Fruit fly (Drosophila melanogaster): ENCODE measurements around the gene CG33912.

Gene CG33912

dm6 chr3L:20784812-20785671 lies 29.6 kb upstream of the CG33912 start (continued):
- TF ChIP-seq pzg (GFP tag; optimal IDR thresholded peaks at IDR 0.05) (peak; percentile 12), BEAF-32 (GFP tag; optimal IDR thresholded peaks at IDR 0.05) (peak; percentile 44), bigmax (GFP tag; optimal IDR thresholded peaks at IDR 0.05) (peak; percentile 37), CG14667 (GFP tag; IDR thresholded peaks at IDR 0.05) (no peak), Scr (GFP tag; IDR thresholded peaks at IDR 0.05; ENCODE audit: partially characterized antibody) (peak; percentile 9; the same call in 1 of the 2 replicates), CkIIα-i1 (GFP tag; IDR thresholded peaks at IDR 0.05) (no peak), bbx (GFP tag; IDR thresholded peaks at IDR 0.05; ENCODE audit: partially characterized antibody) (peak; percentile 64), D19B (GFP tag; optimal IDR thresholded peaks at IDR 0.05) (peak; percentile 30), CG6689 (GFP tag; IDR thresholded peaks at IDR 0.05) (no peak), eyg (GFP tag; optimal IDR thresholded peaks at IDR 0.05) (no peak), Optix (GFP tag; IDR thresholded peaks at IDR 0.05) (no peak), prd (optimal IDR thresholded peaks at IDR 0.05) (no peak), prd (GFP tag; IDR thresholded peaks at IDR 0.05) (peak; percentile 47; the same call in 2 of the 3 replicates), CG15073 (GFP tag; optimal IDR thresholded peaks at IDR 0.05) (no peak), tio (GFP tag; optimal IDR thresholded peaks at IDR 0.05) (no peak), CG3065 (GFP tag; optimal IDR thresholded peaks at IDR 0.05) (no peak), Xrp1 (GFP tag; IDR thresholded peaks at IDR 0.05) (no peak; the same call in 1 of the 2 replicates), Lpt (GFP tag; optimal IDR thresholded peaks at IDR 0.05) (no peak), dan (GFP tag; IDR thresholded peaks at IDR 0.05) (no peak), CG6272 (GFP tag; IDR thresholded peaks at IDR 0.05) (no peak), sqz (GFP tag; optimal IDR thresholded peaks at IDR 0.05) (peak; percentile 84), CG15269 (tag; optimal IDR thresholded peaks at IDR 0.05) (peak; percentile 55), p53 (GFP tag; optimal IDR thresholded peaks at IDR 0.05) (no peak), dysf (GFP tag; IDR thresholded peaks at IDR 0.05) (no peak), crc (GFP tag; optimal IDR thresholded peaks at IDR 0.05) (no peak), bsh (GFP tag; optimal IDR thresholded peaks at IDR 0.05) (no peak), CG33213 (GFP tag; optimal IDR thresholded peaks at IDR 0.05) (no peak), Hmx (GFP tag; optimal IDR thresholded peaks at IDR 0.05) (peak; percentile 2), aop (GFP tag; IDR thresholded peaks at IDR 0.05) (no peak), CG31365 (tag; optimal IDR thresholded peaks at IDR 0.05) (no peak), CG32772 (GFP tag; IDR thresholded peaks at IDR 0.05) (no peak), CG15696 (tag; optimal IDR thresholded peaks at IDR 0.05) (peak; percentile 35), CG17568 (GFP tag; optimal IDR thresholded peaks at IDR 0.05) (no peak), otp (GFP tag; IDR thresholded peaks at IDR 0.05) (peak; percentile 53; the same call in 1 of the 3 replicates), CG7271 (tag; optimal IDR thresholded peaks at IDR 0.05) (no peak), CG9609 (GFP tag; optimal IDR thresholded peaks at IDR 0.05) (no peak), Ptx1 (GFP tag; IDR thresholded peaks at IDR 0.05) (no peak), ro (GFP tag; IDR thresholded peaks at IDR 0.05) (no peak), rib (GFP tag; IDR thresholded peaks at IDR 0.05) (peak; percentile 49; the same call in 1 of the 2 replicates), sens (GFP tag) (peak; percentile 63), CG17328 (GFP tag; IDR thresholded peaks at IDR 0.05) (no peak), pb (GFP tag; optimal IDR thresholded peaks at IDR 0.05) (no peak), nerfin-2 (GFP tag; IDR thresholded peaks at IDR 0.05; ENCODE audit: partially characterized antibody) (peak; percentile 48; the same call in 1 of the 2 replicates), danr (GFP tag; IDR thresholded peaks at IDR 0.05) (no peak), CG1602 (GFP tag; optimal IDR thresholded peaks at IDR 0.05) (no peak), CG12155 (GFP tag; optimal IDR thresholded peaks at IDR 0.05) (peak; percentile 21), CG14860 (GFP tag; IDR thresholded peaks at IDR 0.05; ENCODE audit: partially characterized antibody) (no peak), CG18011 (GFP tag; optimal IDR thresholded peaks at IDR 0.05) (no peak), Dref (GFP tag; IDR thresholded peaks at IDR 0.05) (peak; percentile 42), MESR4 (GFP tag; optimal IDR thresholded peaks at IDR 0.05) (no peak)

Measured in whole organism, embryonic.